Worm (Caenorhabditis elegans) whole organism, L4 larva: Measurements from ENCODE around the gene aco-1.

Experiments used
- F10B5.3 ChIP-seq: sonication (generic microtip); optimal IDR thresholded peaks from 2 replicates; lab custom pipeline; 2016; ENCODE audit warnings: mild to moderate bottlenecking, missing genetic modification characterization, missing compliant biosample characterization
- F44E2.7 ChIP-seq: fragments of 200-800 bp; sonication (Bioruptor generic); IDR thresholded peaks from 2 replicates; pipeline ENCODE4 v2.1.2; 2022; ENCODE audit warnings: missing genetic modification characterization, missing compliant biosample characterization
- T26A8.4 ChIP-seq: fragments of 200-800 bp; sonication (Bioruptor generic); IDR thresholded peaks from 2 replicates; pipeline ENCODE4 v1.3.6; 2022; ENCODE audit warnings: missing genetic modification characterization, missing compliant biosample characterization
- ZK337.2 ChIP-seq: fragments of 200-800 bp; sonication (Bioruptor generic); IDR thresholded peaks from 2 replicates; pipeline ENCODE4 v1.3.6; 2022; ENCODE audit warnings: missing genetic modification reagents, missing genetic modification characterization, missing compliant biosample characterization
- aha-1 ChIP-seq: fragments of 150-350 bp; peaks from one replicate; lab custom pipeline; 2014; ENCODE audit warnings: missing biosample characterization, missing genetic modification characterization
- arid-1 ChIP-seq: fragments of 200-800 bp; sonication (Bioruptor generic); conservative IDR thresholded peaks from 2 replicates; pipeline ENCODE4 v1.3.6; 2022; ENCODE audit warnings: missing genetic modification reagents, missing genetic modification characterization, missing compliant biosample characterization
- ceh-28 ChIP-seq: fragments of 150-350 bp; optimal IDR thresholded peaks from 2 replicates; lab custom pipeline; 2014; ENCODE audit warnings: missing biosample characterization, missing genetic modification reagents, missing genetic modification characterization
- ceh-82 ChIP-seq: sonication (generic microtip); optimal IDR thresholded peaks from 2 replicates; lab custom pipeline; 2017; ENCODE audit warnings: missing biosample characterization, missing genetic modification characterization
- ctbp-1 ChIP-seq: fragments of 200-800 bp; sonication (Bioruptor generic); IDR thresholded peaks from 2 replicates; pipeline ENCODE4 v1.3.6; 2022; ENCODE audit warnings: missing genetic modification reagents, missing genetic modification characterization, missing compliant biosample characterization
- daf-16 ChIP-seq, 3 experiments: sonication (generic microtip); optimal IDR thresholded peaks; 2 replicates each; lab custom pipeline; 2016 to 2017; ENCODE audit warnings: missing genetic modification characterization in 3 of 3, missing genetic modification reagents in 3 of 3, mild to moderate bottlenecking in 2 of 3, missing compliant biosample characterization in 2 of 3, missing biosample characterization in 1 of 3, moderate library complexity in 1 of 3
- daf-19 ChIP-seq: fragments of 200-800 bp; sonication (Bioruptor generic); conservative IDR thresholded peaks from 2 replicates; pipeline ENCODE4 v1.3.6; 2022; ENCODE audit warnings: missing genetic modification characterization, missing compliant biosample characterization
- dmd-6 ChIP-seq: fragments of 200-800 bp; sonication (Bioruptor generic); IDR thresholded peaks from 2 replicates; pipeline ENCODE4 v1.3.6; 2022; ENCODE audit warnings: missing genetic modification reagents, missing genetic modification characterization, missing compliant biosample characterization
- dve-1 ChIP-seq: sonication (generic microtip); optimal IDR thresholded peaks from 2 replicates; lab custom pipeline; 2017; ENCODE audit warnings: antibody characterized with exemption, mild to moderate bottlenecking, missing genetic modification characterization, missing compliant biosample characterization; ENCODE audit not compliant: insufficient read depth
- egl-27 ChIP-seq: sonication (generic microtip); optimal IDR thresholded peaks from 3 replicates; lab custom pipeline; 2017; ENCODE audit warnings: missing biosample characterization, missing genetic modification reagents, missing genetic modification characterization
- gei-8 ChIP-seq: fragments of 200-800 bp; sonication (Bioruptor generic); optimal IDR thresholded peaks from 2 replicates; lab custom pipeline; 2018; ENCODE audit warnings: mild to moderate bottlenecking, missing genetic modification characterization, missing compliant biosample characterization
- hlh-30 ChIP-seq: sonication (generic microtip); optimal IDR thresholded peaks from 2 replicates; lab custom pipeline; 2017; ENCODE audit warnings: antibody characterized with exemption, mild to moderate bottlenecking, missing genetic modification characterization, missing compliant biosample characterization; ENCODE audit not compliant: insufficient read depth
- hmg-1.1 ChIP-seq: fragments of 200-800 bp; sonication (Bioruptor generic); IDR thresholded peaks from 2 replicates; pipeline ENCODE4 v1.3.6; 2022; ENCODE audit warnings: missing genetic modification reagents, missing genetic modification characterization, missing compliant biosample characterization
- lin-1 ChIP-seq: fragments of 200-800 bp; sonication (Bioruptor generic); IDR thresholded peaks from 2 replicates; pipeline ENCODE4 v1.3.6; 2022; ENCODE audit warnings: missing genetic modification reagents, missing genetic modification characterization, missing compliant biosample characterization
- lin-39 ChIP-seq: fragments of 150-350 bp; optimal IDR thresholded peaks from 2 replicates; lab custom pipeline; 2014; ENCODE audit warnings: missing biosample characterization, missing genetic modification reagents, missing genetic modification characterization
- lir-3 ChIP-seq: sonication (generic microtip); optimal IDR thresholded peaks from 2 replicates; lab custom pipeline; 2016; ENCODE audit warnings: mild to moderate bottlenecking, missing genetic modification characterization, missing compliant biosample characterization
- lsy-2 ChIP-seq, 2 experiments: fragments of 150-350 bp in 1 of 2; sonication (generic microtip) in 1 of 2; optimal IDR thresholded peaks; 2 replicates each; lab custom pipeline; 2014 to 2017; ENCODE audit warnings: missing biosample characterization in 2 of 2, missing genetic modification characterization in 2 of 2
- nhr-102 ChIP-seq: sonication (generic microtip); optimal IDR thresholded peaks from 2 replicates; lab custom pipeline; 2016; ENCODE audit warnings: mild to moderate bottlenecking, missing genetic modification characterization, moderate library complexity, missing compliant biosample characterization
- nhr-237 ChIP-seq: sonication (generic microtip); optimal IDR thresholded peaks from 2 replicates; lab custom pipeline; 2017; ENCODE audit warnings: missing biosample characterization, missing genetic modification characterization
- nhr-28 ChIP-seq: fragments of 150-350 bp; optimal IDR thresholded peaks from 2 replicates; lab custom pipeline; 2014; ENCODE audit warnings: missing biosample characterization, missing genetic modification characterization
- nhr-42 ChIP-seq: fragments of 200-800 bp; sonication (Bioruptor generic); IDR thresholded peaks from 2 replicates; pipeline ENCODE4 v1.3.6; 2022; ENCODE audit warnings: missing genetic modification characterization, missing compliant biosample characterization
- nhr-48 ChIP-seq: sonication (generic microtip); optimal IDR thresholded peaks from 2 replicates; lab custom pipeline; 2016; ENCODE audit warnings: mild to moderate bottlenecking, missing genetic modification characterization, missing compliant biosample characterization
- nhr-76 ChIP-seq: fragments of 150-350 bp; optimal IDR thresholded peaks from 2 replicates; lab custom pipeline; 2014; ENCODE audit warnings: missing biosample characterization, missing genetic modification characterization
- pha-4 ChIP-seq, 2 experiments: fragments of 150-350 bp in 1 of 2; fragments of 200-800 bp in 1 of 2; sonication (Bioruptor generic) in 1 of 2; IDR thresholded peaks in 1 of 2; optimal IDR thresholded peaks in 1 of 2; 2 replicates each; pipeline versions ENCODE4 v1.3.6 to Lab custom; 2014 to 2022; ENCODE audit warnings: missing genetic modification characterization in 2 of 2, missing genetic modification reagents in 2 of 2, missing biosample characterization in 1 of 2, missing compliant biosample characterization in 1 of 2
- zag-1 ChIP-seq: fragments of 150-350 bp; optimal IDR thresholded peaks from 2 replicates; lab custom pipeline; 2014; ENCODE audit warnings: missing biosample characterization, missing genetic modification characterization
- zip-2 ChIP-seq: fragments of 150-350 bp; optimal IDR thresholded peaks from 2 replicates; lab custom pipeline; 2014; ENCODE audit warnings: missing biosample characterization, missing genetic modification characterization
- ztf-7 ChIP-seq: fragments of 150-350 bp; optimal IDR thresholded peaks from 2 replicates; lab custom pipeline; 2014; ENCODE audit warnings: missing biosample characterization, missing genetic modification characterization

Gene aco-1

ce11 chrX:11365995-11366394 is 26.3 kb downstream of the aco-1 start:
- TF ChIP-seq lsy-2 (tag; optimal IDR thresholded peaks at IDR 0.05; lab: Kevin White, UChicago) (no peak), daf-16 (GFP tag; optimal IDR thresholded peaks at IDR 0.05; lab: Kevin White, UChicago) (no peak), daf-16 (tag; optimal IDR thresholded peaks at IDR 0.05; lab: Kevin White, UChicago) (no peak), lin-39 (tag; lab: Kevin White, UChicago) (no peak), zag-1 (no peak), T26A8.4 (GFP tag; lab: Robert Waterston, UW) (no peak), lin-1 (GFP tag; lab: Robert Waterston, UW) (no peak), lir-3 (tag; lab: Kevin White, UChicago) (no peak), gei-8 (no peak), daf-19 (GFP tag; lab: Robert Waterston, UW) (no peak)

- TF ChIP-seq dve-1 (tag; lab: Kevin White, UChicago) (peak; percentile 20), F44E2.7 (no peak), nhr-102 (tag; lab: Kevin White, UChicago) (no peak), ztf-7 (tag; lab: Kevin White, UChicago) (no peak), aha-1 (tag; lab: Kevin White, UChicago) (peak; percentile 49), ZK337.2 (GFP tag; lab: Robert Waterston, UW) (no peak), dmd-6 (GFP tag; lab: Robert Waterston, UW) (peak; percentile 11; the same call in 1 of the 2 replicates), daf-16 (GFP tag; optimal IDR thresholded peaks at IDR 0.05; lab: Kevin White, UChicago) (peak in 1 of 2 experiments; percentile 88), daf-16 (tag; optimal IDR thresholded peaks at IDR 0.05; lab: Kevin White, UChicago) (peak; percentile 60), nhr-28 (tag; lab: Kevin White, UChicago) (peak; percentile 73), arid-1 (no peak)
Measured at ce11 chrX:11367087-11367486, 27.4 kb downstream of the aco-1 start.

ce11 chrX:11367640-11368039 is 28.0 kb downstream of the aco-1 start:
- TF ChIP-seq hmg-1.1 (GFP tag; lab: Robert Waterston, UW) (peak; percentile 29; the same call in 1 of the 2 replicates), F10B5.3 (tag; lab: Kevin White, UChicago) (no peak)

- no peak for TF ChIP-seq zip-2 (tag; lab: Kevin White, UChicago)
- TF ChIP-seq nhr-48 (tag; lab: Kevin White, UChicago): no peak
- no peak for TF ChIP-seq ceh-82 (tag; lab: Kevin White, UChicago)
- TF ChIP-seq nhr-76 (tag; lab: Kevin White, UChicago): no peak
- TF ChIP-seq nhr-237 (tag; lab: Kevin White, UChicago): no peak
- TF ChIP-seq hlh-30: no peak
- TF ChIP-seq daf-16 (GFP tag; optimal IDR thresholded peaks at IDR 0.05; lab: Kevin White, UChicago): no peak
- TF ChIP-seq daf-16 (tag; optimal IDR thresholded peaks at IDR 0.05; lab: Kevin White, UChicago): no peak
- no peak for TF ChIP-seq pha-4 (GFP tag; IDR thresholded peaks at IDR 0.05; lab: Robert Waterston, UW)
- no peak for TF ChIP-seq pha-4 (tag; optimal IDR thresholded peaks at IDR 0.05; lab: Kevin White, UChicago)
- no peak for TF ChIP-seq ctbp-1 (GFP tag; lab: Robert Waterston, UW)
- TF ChIP-seq lin-39 (tag; lab: Kevin White, UChicago): no peak
- TF ChIP-seq egl-27 (tag; lab: Kevin White, UChicago): no peak
- TF ChIP-seq ceh-28 (tag; lab: Kevin White, UChicago): no peak
Measured at ce11 chrX:11368417-11368816, 28.7 kb downstream of the aco-1 start, which contains the start of gene ttyh-1. Gene ttyh-1 (plus strand): TSS chrX:11368717.

- 0 out of 2 replicates have a peak, but pooled peaks have one; percentile 13 for TF ChIP-seq hmg-1.1 (GFP tag; lab: Robert Waterston, UW)
- TF ChIP-seq nhr-42 (GFP tag; lab: Robert Waterston, UW): no peak
- TF ChIP-seq daf-16 (GFP tag; optimal IDR thresholded peaks at IDR 0.05; lab: Kevin White, UChicago): peak in 1 of 2 experiments; percentile 87
- TF ChIP-seq daf-16 (tag; optimal IDR thresholded peaks at IDR 0.05; lab: Kevin White, UChicago): no peak
Measured at ce11 chrX:11368845-11369244, 29.2 kb downstream of the aco-1 start.
